Worm (Caenorhabditis elegans) whole organism, L1 larva: ENCODE measurements around the gene Y66A7A.9.

Experiments
- C04F5.9 ChIP-seq: sonication (generic microtip); optimal IDR thresholded peaks from 2 replicates; lab custom pipeline; 2016; ENCODE audit warnings: missing genetic modification characterization, missing compliant biosample characterization
- F16B12.6 ChIP-seq: fragments of 150-350 bp; optimal IDR thresholded peaks from 2 replicates; lab custom pipeline; 2014; ENCODE audit warnings: missing biosample characterization, missing genetic modification characterization
- alr-1 ChIP-seq: fragments of 200-800 bp; sonication (Bioruptor generic); optimal IDR thresholded peaks from 2 replicates; lab custom pipeline; 2018; ENCODE audit warnings: borderline replicate concordance, mild to moderate bottlenecking, missing genetic modification characterization, missing compliant biosample characterization
- ama-1 ChIP-seq: fragments of 150-350 bp; optimal IDR thresholded peaks from 2 replicates; lab custom pipeline; 2014
- blmp-1 ChIP-seq: fragments of 150-350 bp; optimal IDR thresholded peaks from 2 replicates; lab custom pipeline; 2014; ENCODE audit warnings: missing biosample characterization, missing genetic modification characterization
- ceh-63 ChIP-seq: fragments of 200-800 bp; sonication (Bioruptor generic); optimal IDR thresholded peaks from 2 replicates; lab custom pipeline; 2018; ENCODE audit warnings: mild to moderate bottlenecking, missing genetic modification characterization, missing compliant biosample characterization
- ceh-88 ChIP-seq: fragments of 200-800 bp; sonication (Bioruptor generic); IDR thresholded peaks from 2 replicates; pipeline ENCODE4 v1.3.6; 2022; ENCODE audit warnings: missing genetic modification characterization, missing compliant biosample characterization
- ces-1 ChIP-seq: fragments of 150-350 bp; optimal IDR thresholded peaks from 2 replicates; lab custom pipeline; 2014; ENCODE audit warnings: missing biosample characterization, missing genetic modification reagents, missing genetic modification characterization
- dsc-1 ChIP-seq: sonication (generic microtip); optimal IDR thresholded peaks from 2 replicates; lab custom pipeline; 2016; ENCODE audit warnings: mild to moderate bottlenecking, missing genetic modification characterization, missing compliant biosample characterization
- efl-1 ChIP-seq, 4 experiments: fragments of 150-350 bp; optimal IDR thresholded peaks in 3 of 4; peaks in 1 of 4; 1 replicate in 1 of 4; 2 replicates in 3 of 4; lab custom pipeline; 2014; ENCODE audit warnings: missing biosample characterization in 2 of 4, missing genetic modification characterization in 2 of 4, missing genetic modification reagents in 2 of 4
- efl-3 ChIP-seq: fragments of 200-800 bp; sonication (Bioruptor generic); optimal IDR thresholded peaks from 2 replicates; lab custom pipeline; 2018; ENCODE audit warnings: mild to moderate bottlenecking, missing genetic modification characterization, missing compliant biosample characterization
- elt-2 ChIP-seq: sonication (generic microtip); optimal IDR thresholded peaks from 2 replicates; lab custom pipeline; 2016; ENCODE audit warnings: missing genetic modification characterization, mild to moderate bottlenecking, inconsistent platforms, missing compliant biosample characterization, missing genetic modification reagents
- elt-3 ChIP-seq, 6 experiments: fragments of 150-350 bp in 1 of 6; sonication (generic microtip); optimal IDR thresholded peaks; 2 replicates each; lab custom pipeline; 2017 to 2018; ENCODE audit warnings: missing biosample characterization in 6 of 6, missing genetic modification characterization in 6 of 6, inconsistent platforms in 1 of 6
- fkh-10 ChIP-seq: sonication (generic microtip); optimal IDR thresholded peaks from 2 replicates; lab custom pipeline; 2017; ENCODE audit warnings: missing biosample characterization, missing genetic modification reagents, missing genetic modification characterization
- fkh-4 ChIP-seq: sonication (generic microtip); optimal IDR thresholded peaks from 2 replicates; lab custom pipeline; 2016; ENCODE audit warnings: missing compliant biosample characterization, missing genetic modification characterization, borderline replicate concordance
- fkh-8 ChIP-seq: sonication (generic microtip); optimal IDR thresholded peaks from 2 replicates; lab custom pipeline; 2016; ENCODE audit warnings: mild to moderate bottlenecking, missing genetic modification characterization, missing compliant biosample characterization
- hpl-2 ChIP-seq: fragments of 150-350 bp; optimal IDR thresholded peaks from 2 replicates; lab custom pipeline; 2014; ENCODE audit warnings: missing biosample characterization, missing genetic modification reagents, missing genetic modification characterization
- irx-1 ChIP-seq: sonication (generic microtip); optimal IDR thresholded peaks from 2 replicates; lab custom pipeline; 2016; ENCODE audit warnings: missing genetic modification characterization, missing compliant biosample characterization
- jun-1 ChIP-seq: fragments of 150-350 bp; optimal IDR thresholded peaks from 2 replicates; lab custom pipeline; 2014; ENCODE audit warnings: missing biosample characterization, missing genetic modification reagents, missing genetic modification characterization
- lin-14 ChIP-seq: fragments of 200-800 bp; sonication (Bioruptor generic); optimal IDR thresholded peaks from 2 replicates; lab custom pipeline; 2018; ENCODE audit warnings: mild to moderate bottlenecking, missing genetic modification characterization, moderate library complexity, missing compliant biosample characterization
- lin-15B ChIP-seq: fragments of 150-350 bp; sonication (generic microtip); optimal IDR thresholded peaks from 3 replicates; lab custom pipeline; 2014; ENCODE audit warnings: missing biosample characterization, missing genetic modification characterization
- lin-39 ChIP-seq: fragments of 150-350 bp; optimal IDR thresholded peaks from 2 replicates; lab custom pipeline; 2014; ENCODE audit warnings: missing biosample characterization, missing genetic modification reagents, missing genetic modification characterization
- lsy-2 ChIP-seq, 2 experiments: fragments of 150-350 bp; optimal IDR thresholded peaks; 2 replicates each; lab custom pipeline; 2014; ENCODE audit warnings: missing biosample characterization in 2 of 2, missing genetic modification characterization in 2 of 2
- mep-1 ChIP-seq: fragments of 150-350 bp; optimal IDR thresholded peaks from 2 replicates; lab custom pipeline; 2014; ENCODE audit warnings: missing biosample characterization, missing genetic modification characterization
- nhr-11 ChIP-seq: fragments of 150-350 bp; optimal IDR thresholded peaks from 2 replicates; lab custom pipeline; 2014; ENCODE audit warnings: missing biosample characterization, missing genetic modification characterization
- nhr-12 ChIP-seq: sonication (generic microtip); optimal IDR thresholded peaks from 2 replicates; lab custom pipeline; 2017; ENCODE audit warnings: missing biosample characterization, missing genetic modification characterization
- nhr-19 ChIP-seq: fragments of 200-800 bp; sonication (Bioruptor generic); conservative IDR thresholded peaks from 2 replicates; pipeline ENCODE4 v1.3.6; 2022; ENCODE audit warnings: missing genetic modification characterization, missing compliant biosample characterization
- nhr-20 ChIP-seq: sonication (generic microtip); optimal IDR thresholded peaks from 2 replicates; lab custom pipeline; 2016; ENCODE audit warnings: mild to moderate bottlenecking, missing genetic modification characterization, missing compliant biosample characterization
- nhr-237 ChIP-seq: fragments of 150-350 bp; optimal IDR thresholded peaks from 2 replicates; lab custom pipeline; 2014; ENCODE audit warnings: missing biosample characterization, missing genetic modification characterization
- nhr-28 ChIP-seq: fragments of 150-350 bp; optimal IDR thresholded peaks from 2 replicates; lab custom pipeline; 2014; ENCODE audit warnings: missing biosample characterization, missing genetic modification characterization
- nhr-47 ChIP-seq: sonication (generic microtip); optimal IDR thresholded peaks from 2 replicates; lab custom pipeline; 2016; ENCODE audit warnings: mild to moderate bottlenecking, missing genetic modification characterization, moderate library complexity, missing compliant biosample characterization
- nhr-77 ChIP-seq: fragments of 150-350 bp; optimal IDR thresholded peaks from 2 replicates; lab custom pipeline; 2014; ENCODE audit warnings: missing biosample characterization, missing genetic modification characterization
- nhr-84 ChIP-seq: sonication (generic microtip); optimal IDR thresholded peaks from 2 replicates; lab custom pipeline; 2017; ENCODE audit warnings: missing biosample characterization, missing genetic modification characterization
- pax-3 ChIP-seq: fragments of 200-800 bp; sonication (Bioruptor generic); optimal IDR thresholded peaks from 2 replicates; lab custom pipeline; 2018; ENCODE audit warnings: mild to moderate bottlenecking, missing genetic modification characterization, moderate library complexity, missing compliant biosample characterization
- snu-23 ChIP-seq: sonication (generic microtip); optimal IDR thresholded peaks from 2 replicates; lab custom pipeline; 2016; ENCODE audit warnings: missing genetic modification characterization, missing compliant biosample characterization
- sptf-1 ChIP-seq: fragments of 150-350 bp; optimal IDR thresholded peaks from 2 replicates; lab custom pipeline; 2014; ENCODE audit warnings: missing biosample characterization, missing genetic modification characterization
- tbx-2 ChIP-seq: sonication (generic microtip); optimal IDR thresholded peaks from 2 replicates; lab custom pipeline; 2016; ENCODE audit warnings: missing genetic modification characterization, missing compliant biosample characterization
- tlp-1 ChIP-seq: fragments of 150-350 bp; optimal IDR thresholded peaks from 2 replicates; lab custom pipeline; 2014; ENCODE audit warnings: missing biosample characterization, missing genetic modification characterization
- vab-15 ChIP-seq: sonication (generic microtip); optimal IDR thresholded peaks from 2 replicates; lab custom pipeline; 2017; ENCODE audit warnings: missing genotype, mild to moderate bottlenecking, missing genetic modification characterization, missing compliant biosample characterization
- zip-4 ChIP-seq: fragments of 200-800 bp; sonication (Bioruptor generic); optimal IDR thresholded peaks from 2 replicates; lab custom pipeline; 2018; ENCODE audit warnings: mild to moderate bottlenecking, missing genetic modification characterization, moderate library complexity, missing compliant biosample characterization
- ztf-11 ChIP-seq, 2 experiments: sonication (generic microtip); optimal IDR thresholded peaks; 2 replicates each; lab custom pipeline; 2016 to 2017; ENCODE audit warnings: missing genetic modification characterization in 2 of 2, missing biosample characterization in 1 of 2, missing compliant biosample characterization in 1 of 2

Y66A7A.9 gene

DNA sequence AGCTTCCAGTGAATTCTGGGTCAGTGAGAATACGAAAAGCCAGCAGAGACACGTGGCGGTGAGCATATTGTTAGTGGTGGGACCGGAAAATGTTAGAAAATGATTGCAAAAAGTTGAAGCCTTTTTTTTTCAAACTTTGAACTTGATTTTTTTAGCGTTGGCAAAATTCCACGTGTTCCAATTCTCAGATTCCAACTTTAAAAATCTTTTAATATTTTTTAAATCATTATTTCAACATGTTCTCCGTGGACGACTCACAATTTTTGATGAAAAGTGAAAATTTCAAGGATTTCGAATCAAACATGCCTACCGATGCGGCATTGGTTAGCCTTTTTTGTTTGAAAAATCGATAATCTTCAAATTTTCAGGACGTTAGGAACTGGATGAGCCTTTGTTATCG lies at the start of gene Y66A7A.9, which contains the start of gene Y66A7A.4:
Y66A7A.9 (minus strand) TSS at position 101 of the 400 bp plus-strand sequence.
Y66A7A.4 (plus strand) TSS at position 237 of the 400 bp plus-strand sequence.
- TF ChIP-seq sptf-1 (tag; lab: Kevin White, UChicago) (no peak), elt-3 (tag; optimal IDR thresholded peaks at IDR 0.05; lab: Kevin White, UChicago) (no peak), hpl-2 (GFP tag; lab: Kevin White, UChicago) (no peak), alr-1 (tag; lab: Kevin White, UChicago) (no peak), lin-15B (tag; lab: Kevin White, UChicago) (no peak), nhr-77 (tag; lab: Kevin White, UChicago) (no peak), nhr-12 (tag; lab: Kevin White, UChicago) (no peak), lsy-2 (tag; optimal IDR thresholded peaks at IDR 0.05; lab: Kevin White, UChicago) (no peak), efl-3 (GFP tag; lab: Kevin White, UChicago) (no peak), C04F5.9 (tag; lab: Kevin White, UChicago) (no peak), nhr-20 (tag; lab: Kevin White, UChicago) (no peak), ces-1 (GFP tag; lab: Kevin White, UChicago) (no peak), blmp-1 (no peak), tlp-1 (tag; lab: Kevin White, UChicago) (no peak), lin-39 (tag; lab: Kevin White, UChicago) (no peak), lin-14 (GFP tag; lab: Kevin White, UChicago) (no peak), elt-2 (tag; lab: Kevin White, UChicago) (no peak), ceh-88 (GFP tag; lab: Robert Waterston, UW) (no peak), F16B12.6 (tag; lab: Kevin White, UChicago) (no peak), zip-4 (no peak)

DNA sequence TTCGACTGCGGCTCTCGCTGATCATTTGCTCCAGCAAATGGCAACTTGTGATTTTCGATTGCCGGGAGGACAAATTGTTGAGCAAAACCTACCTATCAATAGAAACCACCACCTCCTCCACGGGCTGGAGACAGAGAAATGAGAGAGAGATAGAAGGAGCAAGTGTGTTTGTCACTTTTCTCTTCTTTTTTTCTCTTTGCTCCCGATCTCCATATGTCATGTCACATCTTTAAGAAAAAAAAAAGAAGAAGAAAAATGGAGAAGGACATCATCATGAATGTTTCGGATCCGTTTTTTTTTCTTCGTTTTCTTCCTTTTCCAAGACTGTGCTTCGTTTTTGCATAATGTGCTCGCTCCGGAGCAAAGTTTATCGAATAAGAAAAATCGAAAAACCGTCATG lies 48.5 kb upstream of the Y66A7A.9 start:
- TF ChIP-seq fkh-10 (peak; percentile 20), efl-1 (optimal IDR thresholded peaks at IDR 0.05; lab: Kevin White, UChicago) (peak in 1 of 2 experiments; percentile 2), efl-1 (GFP tag; optimal IDR thresholded peaks at IDR 0.05 in 1 of 2; lab: Kevin White, UChicago) (no peak), ztf-11 (tag; optimal IDR thresholded peaks at IDR 0.05; lab: Kevin White, UChicago) (no peak), pax-3 (tag; lab: Kevin White, UChicago) (no peak), nhr-20 (tag; lab: Kevin White, UChicago) (no peak), zip-4 (no peak), tbx-2 (tag; lab: Kevin White, UChicago) (no peak), lsy-2 (tag; optimal IDR thresholded peaks at IDR 0.05; lab: Kevin White, UChicago) (peak in 1 of 2 experiments; percentile 34), nhr-19 (GFP tag; lab: Robert Waterston, UW) (no peak), lin-14 (GFP tag; lab: Kevin White, UChicago) (peak; percentile 72), nhr-237 (tag; lab: Kevin White, UChicago) (no peak), C04F5.9 (tag; lab: Kevin White, UChicago) (no peak), nhr-77 (tag; lab: Kevin White, UChicago) (peak; percentile 29), nhr-84 (tag; lab: Kevin White, UChicago) (no peak), nhr-12 (tag; lab: Kevin White, UChicago) (no peak), snu-23 (GFP tag; lab: Kevin White, UChicago) (peak; percentile 26), dsc-1 (tag; lab: Kevin White, UChicago) (peak; percentile 17), nhr-11 (tag; lab: Kevin White, UChicago) (no peak), lin-15B (tag; lab: Kevin White, UChicago) (no peak), mep-1 (tag; lab: Kevin White, UChicago) (peak; percentile 22)
- TF ChIP-seq, all 84 proteins: peak for 8

DNA sequence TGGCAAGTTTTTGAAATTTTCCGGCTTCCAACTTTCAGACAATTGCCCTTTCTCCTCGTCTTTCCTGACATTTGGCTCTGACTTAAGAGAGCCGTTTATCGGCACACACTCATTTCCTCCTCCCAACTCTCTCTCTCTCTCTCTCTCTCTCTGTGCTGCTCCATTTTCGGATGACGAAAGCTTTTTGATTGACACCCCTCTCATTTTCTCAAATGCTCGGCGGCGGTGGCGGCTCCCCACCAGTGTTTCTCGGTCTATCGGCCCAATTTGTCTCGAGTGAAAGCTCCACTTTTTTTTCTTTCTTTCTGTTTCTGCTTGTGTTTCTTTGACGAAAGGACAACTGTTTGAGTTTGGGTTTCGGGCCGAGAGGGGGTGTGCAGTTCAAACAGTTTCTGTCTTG lies 47.5 kb upstream of the Y66A7A.9 start:
- TF ChIP-seq irx-1 (tag; lab: Kevin White, UChicago) (no peak), nhr-12 (tag; lab: Kevin White, UChicago) (no peak), nhr-28 (no peak), ama-1 (lab: Kevin White, UChicago) (no peak), lin-14 (GFP tag; lab: Kevin White, UChicago) (peak; percentile 58), fkh-4 (tag; lab: Kevin White, UChicago) (no peak), lsy-2 (tag; optimal IDR thresholded peaks at IDR 0.05; lab: Kevin White, UChicago) (no peak), fkh-8 (tag; lab: Kevin White, UChicago) (peak; percentile 22), jun-1 (tag; lab: Kevin White, UChicago) (no peak), ceh-63 (GFP tag; lab: Kevin White, UChicago) (no peak), lin-39 (tag; lab: Kevin White, UChicago) (no peak), vab-15 (no peak), nhr-47 (peak; percentile 21)
